Fruit fly (Drosophila melanogaster): ENCODE measurements around the gene Sf3b6.

- TF ChIP-seq EcR (GFP tag; optimal IDR thresholded peaks at IDR 0.05) (peak; percentile 57), D1 (tag; optimal IDR thresholded peaks at IDR 0.05) (no peak), CG12605 (GFP tag; IDR thresholded peaks at IDR 0.05) (peak; percentile 84), CG8159 (tag; optimal IDR thresholded peaks at IDR 0.05) (peak; percentile 35), gl (tag; optimal IDR thresholded peaks at IDR 0.05) (peak; percentile 61), CG4496 (GFP tag; IDR thresholded peaks at IDR 0.05) (peak; percentile 66; the same call in 2 of the 3 replicates), CG15710 (tag; optimal IDR thresholded peaks at IDR 0.05) (peak; percentile 19), rn (GFP tag; IDR thresholded peaks at IDR 0.05) (no peak), fd96Ca (GFP tag; IDR thresholded peaks at IDR 0.05) (no peak), CG34367 (tag; optimal IDR thresholded peaks at IDR 0.05) (no peak), Pif1B (GFP tag; optimal IDR thresholded peaks at IDR 0.05) (peak; percentile 49), CG8301 (tag; optimal IDR thresholded peaks at IDR 0.05) (no peak), CG14655 (GFP tag; optimal IDR thresholded peaks at IDR 0.05) (no peak)
These were observed 25.7 kb upstream of the Sf3b6 start for dm6 chr3L:6218517-6219155.

All from whole organism, pupa.